Fruit fly (Drosophila melanogaster) whole organism, prepupa: ENCODE results near the gene Gld.

ENCODE experiments used
- CG10631 ChIP-seq: fragments of 200-800 bp; sonication (Bioruptor generic); optimal IDR thresholded peaks from 2 replicates; lab custom pipeline; 2016; ENCODE audit warnings: missing biosample characterization, missing genetic modification characterization
- CG11294 ChIP-seq: fragments of 200-800 bp; sonication (Bioruptor generic); IDR thresholded peaks from 2 replicates; pipeline ENCODE4 v1.3.6; 2022; ENCODE audit warnings: missing biosample characterization, missing genetic modification characterization
- CG3032 ChIP-seq: fragments of 200-800 bp; optimal IDR thresholded peaks from 2 replicates; lab custom pipeline; 2019; ENCODE audit warnings: missing biosample characterization, mild to moderate bottlenecking, missing genetic modification characterization, moderate library complexity
- CG32006 ChIP-seq: fragments of 200-800 bp; sonication (Bioruptor generic); optimal IDR thresholded peaks from 3 replicates; lab custom pipeline; 2017; ENCODE audit warnings: missing biosample characterization, mild to moderate bottlenecking, missing genetic modification characterization
- CG34406 ChIP-seq: fragments of 200-800 bp; sonication (Bioruptor generic); optimal IDR thresholded peaks from 3 replicates; lab custom pipeline; 2016; ENCODE audit warnings: missing biosample characterization, missing genetic modification characterization
- CG4318 ChIP-seq: fragments of 200-800 bp; sonication (Bioruptor generic); optimal IDR thresholded peaks from 3 replicates; lab custom pipeline; 2017; ENCODE audit warnings: missing biosample characterization, mild to moderate bottlenecking, missing genetic modification characterization
- CG6163 ChIP-seq: fragments of 200-800 bp; sonication (Bioruptor generic); IDR thresholded peaks from 3 replicates; pipeline ENCODE4 v1.3.6; 2022; ENCODE audit warnings: missing biosample characterization, missing genetic modification characterization
- CG6792 ChIP-seq: fragments of 200-800 bp; sonication (Bioruptor generic); optimal IDR thresholded peaks from 3 replicates; lab custom pipeline; 2016; ENCODE audit warnings: missing biosample characterization, missing genetic modification characterization
- CG6808 ChIP-seq: fragments of 200-800 bp; sonication (Bioruptor generic); optimal IDR thresholded peaks from 3 replicates; lab custom pipeline; 2017; ENCODE audit warnings: missing biosample characterization, missing genetic modification characterization, mild to moderate bottlenecking, moderate library complexity, missing genetic modification reagents
- CG6854 ChIP-seq: fragments of 200-800 bp; sonication (Bioruptor generic); optimal IDR thresholded peaks from 2 replicates; lab custom pipeline; 2017; ENCODE audit warnings: missing biosample characterization, mild to moderate bottlenecking, missing genetic modification characterization
- CG7368 ChIP-seq: fragments of 200-800 bp; sonication (Bioruptor generic); optimal IDR thresholded peaks from 3 replicates; lab custom pipeline; 2016; ENCODE audit warnings: missing biosample characterization, missing genetic modification characterization
- CG8632 ChIP-seq: fragments of 200-800 bp; sonication (Bioruptor generic); optimal IDR thresholded peaks from 3 replicates; lab custom pipeline; 2016; ENCODE audit warnings: missing biosample characterization, missing genetic modification characterization
- CG9139 ChIP-seq: fragments of 200-800 bp; sonication (Bioruptor generic); optimal IDR thresholded peaks from 3 replicates; lab custom pipeline; 2017; ENCODE audit warnings: missing biosample characterization, mild to moderate bottlenecking, missing genetic modification characterization
- Eip78C ChIP-seq: fragments of 200-800 bp; sonication (Bioruptor generic); peaks from one replicate; lab custom pipeline; 2016; ENCODE audit warnings: missing biosample characterization, missing genetic modification characterization
- Ets21C ChIP-seq: fragments of 200-800 bp; sonication (Bioruptor generic); optimal IDR thresholded peaks from 3 replicates; lab custom pipeline; 2016; ENCODE audit warnings: missing biosample characterization, missing genetic modification characterization
- Gug ChIP-seq: fragments of 200-800 bp; sonication (Bioruptor generic); IDR thresholded peaks from 2 replicates; pipeline ENCODE4 v1.3.6; 2022; ENCODE audit warnings: missing biosample characterization, missing genetic modification characterization
- Hr38 ChIP-seq: sonication (Bioruptor generic); optimal IDR thresholded peaks from 2 replicates; lab custom pipeline; 2016; ENCODE audit warnings: missing biosample characterization, missing genetic modification characterization
- Hr39 ChIP-seq: fragments of 200-800 bp; sonication (Bioruptor generic); optimal IDR thresholded peaks from 2 replicates; lab custom pipeline; 2016; ENCODE audit warnings: missing biosample characterization, missing genetic modification characterization
- Hr4 ChIP-seq: fragments of 200-800 bp; sonication (Bioruptor generic); optimal IDR thresholded peaks from 3 replicates; lab custom pipeline; 2016; ENCODE audit warnings: missing biosample characterization, missing genetic modification characterization
- Met ChIP-seq: fragments of 200-800 bp; sonication (Bioruptor generic); optimal IDR thresholded peaks from 3 replicates; lab custom pipeline; 2016; ENCODE audit warnings: missing biosample characterization, missing genetic modification characterization
- Smox ChIP-seq: fragments of 200-800 bp; sonication (Bioruptor generic); optimal IDR thresholded peaks from 3 replicates; lab custom pipeline; 2016; ENCODE audit warnings: missing biosample characterization, missing genetic modification characterization
- Sox102F ChIP-seq: fragments of 200-800 bp; sonication (Bioruptor generic); optimal IDR thresholded peaks from 2 replicates; lab custom pipeline; 2016; ENCODE audit warnings: missing biosample characterization, mild to moderate bottlenecking, missing genetic modification characterization
- achi ChIP-seq: fragments of 200-800 bp; sonication (Bioruptor generic); optimal IDR thresholded peaks from 3 replicates; lab custom pipeline; 2016; ENCODE audit warnings: missing biosample characterization, missing genetic modification characterization
- acj6 ChIP-seq: fragments of 200-800 bp; sonication (Bioruptor generic); optimal IDR thresholded peaks from 3 replicates; lab custom pipeline; 2016; ENCODE audit warnings: missing biosample characterization, missing genetic modification characterization
- dac ChIP-seq: fragments of 200-800 bp; sonication (Bioruptor generic); optimal IDR thresholded peaks from 2 replicates; lab custom pipeline; 2017; ENCODE audit warnings: missing biosample characterization, mild to moderate bottlenecking, missing genetic modification characterization
- eg ChIP-seq: fragments of 200-800 bp; sonication (Bioruptor generic); IDR thresholded peaks from 3 replicates; pipeline ENCODE4 v1.3.6; 2022; ENCODE audit warnings: missing biosample characterization, missing genetic modification characterization
- esn ChIP-seq: fragments of 200-800 bp; sonication (Bioruptor generic); optimal IDR thresholded peaks from 2 replicates; lab custom pipeline; 2016; ENCODE audit warnings: missing biosample characterization, mild to moderate bottlenecking, missing genetic modification characterization, moderate library complexity
- fd85E ChIP-seq: fragments of 200-800 bp; sonication (Bioruptor generic); optimal IDR thresholded peaks from 3 replicates; lab custom pipeline; 2016; ENCODE audit warnings: missing biosample characterization, missing genetic modification characterization
- fkh ChIP-seq: fragments of 200-800 bp; sonication (Bioruptor generic); optimal IDR thresholded peaks from 3 replicates; lab custom pipeline; 2017; ENCODE audit warnings: missing biosample characterization, mild to moderate bottlenecking, missing genetic modification characterization, moderate library complexity
- net ChIP-seq: fragments of 200-800 bp; sonication (Bioruptor generic); optimal IDR thresholded peaks from 3 replicates; lab custom pipeline; 2016; ENCODE audit warnings: missing biosample characterization, missing genetic modification characterization
- ss ChIP-seq, 2 experiments: fragments of 200-800 bp; sonication (Bioruptor generic); optimal IDR thresholded peaks; 2 replicates in 1 of 2; 3 replicates in 1 of 2; lab custom pipeline; 2017 to 2018; ENCODE audit warnings: mild to moderate bottlenecking in 2 of 2, missing biosample characterization in 2 of 2, missing genetic modification characterization in 2 of 2, moderate library complexity in 1 of 2
- svp ChIP-seq: fragments of 200-800 bp; sonication (Bioruptor generic); peaks from one replicate; lab custom pipeline; 2016; ENCODE audit warnings: missing biosample characterization, missing genetic modification characterization
- topi ChIP-seq: fragments of 200-800 bp; sonication (Bioruptor generic); optimal IDR thresholded peaks from 3 replicates; lab custom pipeline; 2016; ENCODE audit warnings: missing biosample characterization, missing genetic modification characterization

Gld gene

DNA sequence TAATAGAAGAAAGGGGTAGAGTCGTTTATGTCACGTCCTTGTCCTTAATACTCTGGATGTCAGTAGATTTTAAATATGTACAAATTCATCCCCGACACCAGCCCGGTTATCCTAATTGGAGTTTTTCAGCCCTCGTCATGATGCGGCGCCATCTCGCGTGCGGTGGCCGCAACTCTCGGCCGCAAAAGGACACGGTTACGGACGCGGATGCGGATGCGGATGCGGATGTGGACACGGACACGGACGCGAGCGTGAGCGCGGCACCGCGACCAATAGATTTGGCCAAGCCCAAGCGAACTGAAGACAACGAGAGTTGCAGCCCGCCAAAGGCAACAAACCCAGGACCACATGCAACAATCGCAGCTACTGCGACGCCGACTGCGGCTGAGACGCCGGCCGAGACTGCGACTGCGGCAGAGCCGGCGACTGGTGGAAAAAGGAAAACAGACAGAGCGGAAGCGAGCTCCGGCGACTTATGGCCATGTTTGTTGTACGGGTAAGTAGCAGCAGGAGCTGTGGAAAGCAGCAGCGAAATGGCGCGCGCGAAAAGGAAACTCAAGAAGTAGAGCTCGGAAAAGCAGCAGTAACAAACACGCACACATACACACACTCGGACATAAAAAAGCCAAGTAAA lies 39.1 kb upstream of the Gld start, which contains the start of gene CG42544:
Gene CG42544 (plus strand): TSS at position 138 of the 634 bp plus-strand sequence.
- TF ChIP-seq topi, result no peak
- TF ChIP-seq Gug, result no peak
- no peak for TF ChIP-seq CG6808 (GFP tag; lab: Kevin White, UChicago)
- TF ChIP-seq CG11294 (GFP tag; lab: Robert Waterston, UW), result no peak
- TF ChIP-seq CG7368 (GFP tag; lab: Kevin White, UChicago), result no peak
- TF ChIP-seq acj6 (GFP tag; lab: Kevin White, UChicago), result no peak
- TF ChIP-seq CG6854 (GFP tag; lab: Kevin White, UChicago), result no peak
- no peak for TF ChIP-seq CG34406 (GFP tag; lab: Kevin White, UChicago)
- TF ChIP-seq achi, result no peak
- no peak for TF ChIP-seq CG4318 (GFP tag; lab: Kevin White, UChicago)
- TF ChIP-seq CG10631 (GFP tag; lab: Kevin White, UChicago), result no peak
- no peak for TF ChIP-seq CG3032 (tag; lab: Kevin White, UChicago)
- TF ChIP-seq CG9139, result no peak
- TF ChIP-seq fkh (GFP tag; lab: Kevin White, UChicago), result no peak
- TF ChIP-seq Sox102F, result no peak
- TF ChIP-seq Hr39, result no peak
- no peak for TF ChIP-seq Ets21C (GFP tag; lab: Kevin White, UChicago)
- TF ChIP-seq CG6792 (GFP tag; lab: Kevin White, UChicago), result no peak
- TF ChIP-seq Hr38 (GFP tag; lab: Kevin White, UChicago), result no peak
- no peak for TF ChIP-seq dac (GFP tag; lab: Kevin White, UChicago)

DNA sequence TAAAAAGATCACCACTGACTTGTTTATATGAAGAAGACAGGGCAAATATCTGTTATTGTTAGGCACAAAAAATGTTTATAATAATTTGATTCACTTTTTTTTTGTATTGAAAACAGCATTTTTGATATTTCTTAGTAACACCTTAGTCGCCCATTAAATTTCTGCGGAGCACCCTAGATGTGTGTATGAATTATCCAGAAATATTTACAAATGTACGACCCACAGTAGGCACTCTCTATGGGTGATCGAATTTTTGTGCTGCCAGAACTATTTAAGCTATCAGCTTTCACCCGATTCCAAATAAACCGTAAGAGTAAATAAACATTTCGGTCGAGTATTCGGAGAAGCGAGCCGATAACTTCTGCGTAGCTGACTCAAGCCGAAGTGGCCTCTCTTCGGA lies 20.2 kb upstream of the Gld start, which contains the start of gene RacGAP84C:
Gene RacGAP84C (plus strand): TSS at position 301 of the 400 bp plus-strand sequence.
- TF ChIP-seq achi (no peak), CG32006 (GFP tag; lab: Kevin White, UChicago) (no peak), Eip78C (GFP tag; lab: Kevin White, UChicago) (no peak), Smox (GFP tag; lab: Kevin White, UChicago) (no peak), svp (no peak), topi (no peak)

DNA sequence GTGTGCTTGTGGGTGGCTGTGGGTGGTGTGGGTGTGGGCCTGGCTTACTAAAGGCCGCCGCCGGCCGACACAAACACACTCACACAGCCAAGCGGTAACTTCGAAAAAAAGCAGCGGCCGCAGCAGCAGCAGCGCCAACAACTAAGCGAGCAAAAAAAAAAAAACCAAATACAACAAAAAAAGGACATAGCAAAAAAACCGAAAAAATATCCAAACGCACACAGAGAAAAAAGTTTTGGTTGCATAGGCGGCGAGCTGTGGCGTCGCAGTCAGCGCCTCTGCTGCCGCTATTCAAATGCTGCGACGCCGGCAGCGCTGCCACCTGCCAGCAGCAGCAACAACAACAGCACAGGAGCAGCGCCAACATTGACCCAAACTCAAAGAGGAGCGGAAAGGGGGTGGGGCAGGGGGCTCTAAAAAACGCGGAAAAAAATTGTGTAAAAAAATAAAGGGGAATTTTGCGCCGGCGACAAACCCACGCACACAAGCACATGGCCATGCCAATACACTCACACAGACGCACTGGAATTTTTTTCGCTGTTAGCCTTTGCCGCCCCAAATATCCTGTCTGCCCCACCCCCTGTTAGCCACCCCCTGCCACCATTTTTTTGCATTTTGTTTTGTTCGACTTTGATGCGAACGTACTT lies 16.9 kb upstream of the Gld start:
- TF ChIP-seq Sox102F (peak; percentile 11), CG9139 (peak; percentile 11), CG8632 (GFP tag; lab: Kevin White, UChicago) (no peak), CG6808 (GFP tag; lab: Kevin White, UChicago) (peak; percentile 14), svp (peak; percentile 63), CG6163 (0 out of 3 replicates have a peak, but pooled peaks have one; percentile 45), eg (GFP tag; lab: Robert Waterston, UW) (peak; percentile 45; the same call in 1 of the 3 replicates), ss (GFP tag; optimal IDR thresholded peaks at IDR 0.05; lab: Kevin White, UChicago) (peak; percentile 5 to 35), net (GFP tag; lab: Kevin White, UChicago) (no peak)

DNA sequence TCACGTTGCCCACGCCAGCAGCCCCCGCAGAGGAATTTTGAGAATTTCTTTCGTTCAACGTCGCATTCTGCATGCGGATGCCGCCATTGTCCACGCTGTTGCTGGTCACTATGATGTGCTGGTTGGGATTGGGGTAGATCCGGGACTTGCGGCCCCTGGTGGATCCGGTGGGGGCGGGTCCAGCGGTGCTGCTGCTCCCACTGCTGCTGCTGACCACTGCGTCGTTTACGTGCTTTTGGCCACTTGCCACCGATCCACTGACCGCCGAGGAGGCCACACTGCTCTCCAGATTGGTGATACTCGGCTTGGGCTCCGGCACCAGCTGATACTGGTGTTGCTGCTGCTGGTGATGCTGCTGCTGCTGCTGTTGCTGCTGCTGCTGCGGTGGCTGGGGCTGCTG lies 11.3 kb upstream of the Gld start:
- TF ChIP-seq Met (GFP tag; lab: Kevin White, UChicago) (no peak), CG10631 (GFP tag; lab: Kevin White, UChicago) (no peak), Hr4 (no peak), esn (GFP tag; lab: Kevin White, UChicago) (no peak), fd85E (GFP tag; lab: Kevin White, UChicago) (no peak), ss (GFP tag; optimal IDR thresholded peaks at IDR 0.05; lab: Kevin White, UChicago) (no peak), achi (no peak)
